Fruit fly (Drosophila melanogaster): ENCODE results near the gene CG10184.

CG10184 gene

dm6 chr3R:23652525-23653108 is 47.3 kb upstream of the CG10184 start (continued):
- TF ChIP-seq CG12659 (GFP tag; optimal IDR thresholded peaks at IDR 0.05), result peak; percentile 77
- peak; percentile 38 for TF ChIP-seq CG1603 (tag; optimal IDR thresholded peaks at IDR 0.05)
- peak; percentile 68 for TF ChIP-seq CG7928 (GFP tag; optimal IDR thresholded peaks at IDR 0.05)
- TF ChIP-seq h (optimal IDR thresholded peaks at IDR 0.05), result no peak
- no peak for TF ChIP-seq unc-4 (GFP tag; IDR thresholded peaks at IDR 0.05; ENCODE audit: partially characterized antibody)
- TF ChIP-seq Nf-YC (tag; optimal IDR thresholded peaks at IDR 0.05), result peak; percentile 34
- peak; percentile 62; the same call in 2 of the 3 replicates for TF ChIP-seq so (GFP tag; IDR thresholded peaks at IDR 0.05)
- peak; percentile 82 for TF ChIP-seq Rfx (GFP tag; IDR thresholded peaks at IDR 0.05)
- TF ChIP-seq CG11247 (GFP tag; IDR thresholded peaks at IDR 0.05), result peak; percentile 78
- TF ChIP-seq CG3726 (GFP tag; IDR thresholded peaks at IDR 0.05), result peak; percentile 52; the same call in 1 of the 3 replicates
- TF ChIP-seq CG11695 (GFP tag; IDR thresholded peaks at IDR 0.05), result peak; percentile 72
- TF ChIP-seq slou (GFP tag; optimal IDR thresholded peaks at IDR 0.05), result peak; percentile 10
- TF ChIP-seq CG17385 (GFP tag; optimal IDR thresholded peaks at IDR 0.05), result peak; percentile 41
- peak; percentile 8 for TF ChIP-seq p53 (GFP tag; optimal IDR thresholded peaks at IDR 0.05)
- TF ChIP-seq Fer1 (GFP tag; optimal IDR thresholded peaks at IDR 0.05), result peak; percentile 84
- peak; percentile 54 for TF ChIP-seq zfh2 (GFP tag; optimal IDR thresholded peaks at IDR 0.05)
- TF ChIP-seq Dip3 (GFP tag; optimal IDR thresholded peaks at IDR 0.05), result peak; percentile 67
- peak; percentile 14 for TF ChIP-seq CG1792 (GFP tag; optimal IDR thresholded peaks at IDR 0.05)
- peak; percentile 27 for TF ChIP-seq unpg (GFP tag; optimal IDR thresholded peaks at IDR 0.05)
- peak; percentile 53 for TF ChIP-seq gro (GFP tag; optimal IDR thresholded peaks at IDR 0.05)
- TF ChIP-seq CG11504 (tag; optimal IDR thresholded peaks at IDR 0.05), result peak; percentile 48
- TF ChIP-seq CG13775 (GFP tag; optimal IDR thresholded peaks at IDR 0.05), result peak; percentile 48
- TF ChIP-seq pita (GFP tag; optimal IDR thresholded peaks at IDR 0.05), result no peak
- peak; percentile 41 for TF ChIP-seq CG10654 (GFP tag; optimal IDR thresholded peaks at IDR 0.05)
- TF ChIP-seq CG4424 (GFP tag; optimal IDR thresholded peaks at IDR 0.05), result peak; percentile 1
- TF ChIP-seq MBD-R2 (GFP tag; IDR thresholded peaks at IDR 0.05), result peak; percentile 34; the same call in 1 of the 2 replicates
- no peak for TF ChIP-seq hkb (optimal IDR thresholded peaks at IDR 0.05)
- peak; percentile 71 for TF ChIP-seq hkb (GFP tag; IDR thresholded peaks at IDR 0.05)
- peak; percentile 84 for TF ChIP-seq seq (GFP tag; IDR thresholded peaks at IDR 0.05)
- TF ChIP-seq CG16863 (GFP tag; optimal IDR thresholded peaks at IDR 0.05), result peak; percentile 12
- TF ChIP-seq CG10274 (GFP tag; optimal IDR thresholded peaks at IDR 0.05), result peak; percentile 71
- TF ChIP-seq Abd-B (GFP tag; optimal IDR thresholded peaks at IDR 0.05), result peak; percentile 11
- 0 out of 3 replicates have a peak, but pooled peaks have one; percentile 36 for TF ChIP-seq ci (GFP tag; IDR thresholded peaks at IDR 0.05)
- peak; percentile 58; the same call in 1 of the 2 replicates for TF ChIP-seq CG43689 (GFP tag; IDR thresholded peaks at IDR 0.05)
- TF ChIP-seq Dad (GFP tag; optimal IDR thresholded peaks at IDR 0.05), result peak; percentile 54
- peak; percentile 56 for TF ChIP-seq org-1 (GFP tag; optimal IDR thresholded peaks at IDR 0.05)
- TF ChIP-seq B-H2 (GFP tag; optimal IDR thresholded peaks at IDR 0.05), result peak; percentile 20
- TF ChIP-seq lmd (GFP tag; IDR thresholded peaks at IDR 0.05), result peak; percentile 34; the same call in 1 of the 2 replicates
- peak; percentile 37 for TF ChIP-seq CG18764 (GFP tag; optimal IDR thresholded peaks at IDR 0.05)
- no peak for TF ChIP-seq Sin3A (optimal IDR thresholded peaks at IDR 0.05)
- peak; percentile 82 for TF ChIP-seq PHDP (tag; optimal IDR thresholded peaks at IDR 0.05)
- peak; percentile 75 for TF ChIP-seq Fer3 (tag; optimal IDR thresholded peaks at IDR 0.05)
- TF ChIP-seq H15 (GFP tag; IDR thresholded peaks at IDR 0.05), result no peak
- TF ChIP-seq gfzf (GFP tag; optimal IDR thresholded peaks at IDR 0.05), result no peak
- TF ChIP-seq D19A (tag; optimal IDR thresholded peaks at IDR 0.05), result no peak
- peak; percentile 9 for TF ChIP-seq grn (GFP tag; optimal IDR thresholded peaks at IDR 0.05)
- TF ChIP-seq CG1647 (GFP tag; optimal IDR thresholded peaks at IDR 0.05), result peak; percentile 9
- TF ChIP-seq otp (GFP tag; IDR thresholded peaks at IDR 0.05), result 0 out of 3 replicates have a peak, but pooled peaks have one; percentile 49
- TF ChIP-seq HLH54F (GFP tag; optimal IDR thresholded peaks at IDR 0.05), result peak; percentile 31
- TF ChIP-seq sr (GFP tag; IDR thresholded peaks at IDR 0.05), result no peak
- peak; percentile 43 for TF ChIP-seq Hand (GFP tag; optimal IDR thresholded peaks at IDR 0.05)
- no peak for TF ChIP-seq HmgD (GFP tag; optimal IDR thresholded peaks at IDR 0.05)
